Worm (Caenorhabditis elegans) whole organism, young adult: Measurements from ENCODE around the gene C04A2.15.

Experiments
- B0336.3 ChIP-seq: fragments of 200-800 bp; sonication (Bioruptor generic); IDR thresholded peaks from 2 replicates; pipeline ENCODE4 v1.3.6; 2022; ENCODE audit warnings: missing genetic modification characterization, missing compliant biosample characterization
- C17E4.6 ChIP-seq: fragments of 200-800 bp; sonication (Bioruptor generic); IDR thresholded peaks from 2 replicates; pipeline ENCODE4 v1.3.6; 2022; ENCODE audit warnings: missing genetic modification reagents, missing genetic modification characterization, missing compliant biosample characterization
- F22D6.2 ChIP-seq: sonication (generic microtip); optimal IDR thresholded peaks from 2 replicates; lab custom pipeline; 2016; ENCODE audit warnings: mild to moderate bottlenecking, missing genetic modification characterization, missing compliant biosample characterization
- F55B11.4 ChIP-seq: sonication (generic microtip); optimal IDR thresholded peaks from 2 replicates; lab custom pipeline; 2016; ENCODE audit warnings: missing compliant biosample characterization, missing genetic modification characterization, borderline replicate concordance; ENCODE audit not compliant: insufficient read depth
- F57A8.1 ChIP-seq: fragments of 200-800 bp; sonication (Bioruptor generic); optimal IDR thresholded peaks from 2 replicates; lab custom pipeline; 2018; ENCODE audit warnings: mild to moderate bottlenecking, missing genetic modification characterization, moderate library complexity, missing compliant biosample characterization
- K11D2.4 ChIP-seq: fragments of 200-800 bp; sonication (Bioruptor generic); IDR thresholded peaks from 2 replicates; pipeline ENCODE4 v1.3.6; 2022; ENCODE audit warnings: missing genetic modification reagents, missing genetic modification characterization, missing compliant biosample characterization
- K12H6.12 ChIP-seq: fragments of 200-800 bp; sonication (Bioruptor generic); optimal IDR thresholded peaks from 2 replicates; lab custom pipeline; 2018; ENCODE audit warnings: mild to moderate bottlenecking, missing genetic modification characterization, missing compliant biosample characterization
- T07F8.4 ChIP-seq: sonication (generic microtip); optimal IDR thresholded peaks from 2 replicates; lab custom pipeline; 2016; ENCODE audit warnings: mild to moderate bottlenecking, missing genetic modification characterization, moderate library complexity, missing compliant biosample characterization
- T26A5.8 ChIP-seq: sonication (generic microtip); optimal IDR thresholded peaks from 2 replicates; lab custom pipeline; 2016; ENCODE audit warnings: missing genetic modification characterization, missing compliant biosample characterization
- aptf-3 ChIP-seq: fragments of 200-800 bp; sonication (Bioruptor generic); IDR thresholded peaks from 2 replicates; pipeline ENCODE4 v1.3.6; 2022; ENCODE audit warnings: missing genetic modification characterization, missing compliant biosample characterization
- atf-7 ChIP-seq: sonication (generic microtip); optimal IDR thresholded peaks from 2 replicates; lab custom pipeline; 2017; ENCODE audit warnings: mild to moderate bottlenecking, missing genetic modification characterization, missing compliant biosample characterization
- attf-3 ChIP-seq: fragments of 200-800 bp; sonication (Bioruptor generic); conservative IDR thresholded peaks from 2 replicates; pipeline ENCODE4 v1.3.6; 2022; ENCODE audit warnings: missing genetic modification reagents, missing genetic modification characterization, missing compliant biosample characterization
- attf-5 ChIP-seq: fragments of 200-800 bp; sonication (Bioruptor generic); optimal IDR thresholded peaks from 2 replicates; lab custom pipeline; 2018; ENCODE audit warnings: mild to moderate bottlenecking, missing genetic modification characterization, missing compliant biosample characterization
- bed-1 ChIP-seq: fragments of 200-800 bp; sonication (Bioruptor generic); IDR thresholded peaks from 2 replicates; pipeline ENCODE4 v1.3.6; 2022; ENCODE audit warnings: missing genetic modification reagents, missing genetic modification characterization, missing compliant biosample characterization
- ccch-3 ChIP-seq: fragments of 200-800 bp; sonication (Bioruptor generic); optimal IDR thresholded peaks from 2 replicates; lab custom pipeline; 2018; ENCODE audit warnings: mild to moderate bottlenecking, missing genetic modification characterization, missing compliant biosample characterization
- cebp-1 ChIP-seq, 2 experiments: fragments of 200-800 bp in 1 of 2; sonication (Bioruptor generic) in 1 of 2; sonication (generic microtip) in 1 of 2; IDR thresholded peaks in 1 of 2; optimal IDR thresholded peaks in 1 of 2; 2 replicates each; pipeline versions ENCODE4 v1.3.6 to Lab custom; 2017 to 2022; ENCODE audit warnings: missing compliant biosample characterization in 2 of 2, missing genetic modification characterization in 2 of 2, mild to moderate bottlenecking in 1 of 2, missing genetic modification reagents in 1 of 2, moderate library complexity in 1 of 2
- cebp-2 ChIP-seq: fragments of 200-800 bp; sonication (Bioruptor generic); IDR thresholded peaks from 2 replicates; pipeline ENCODE4 v1.3.6; 2022; ENCODE audit warnings: missing genetic modification characterization, missing compliant biosample characterization
- ceh-27 ChIP-seq: fragments of 200-800 bp; sonication (Bioruptor generic); optimal IDR thresholded peaks from 2 replicates; lab custom pipeline; 2018; ENCODE audit warnings: mild to moderate bottlenecking, missing genetic modification characterization, moderate library complexity, missing compliant biosample characterization
- dox-1 ChIP-seq: fragments of 200-800 bp; sonication (Bioruptor generic); IDR thresholded peaks from 2 replicates; pipeline ENCODE4 v1.3.6; 2022; ENCODE audit warnings: missing genetic modification reagents, missing genetic modification characterization, missing compliant biosample characterization
- ets-4 ChIP-seq: fragments of 200-800 bp; sonication (Bioruptor generic); optimal IDR thresholded peaks from 2 replicates; lab custom pipeline; 2018; ENCODE audit warnings: mild to moderate bottlenecking, missing genetic modification characterization, missing compliant biosample characterization
- him-1 ChIP-seq: sonication (generic microtip); optimal IDR thresholded peaks from 2 replicates; lab custom pipeline; 2016; ENCODE audit warnings: missing genotype, missing genetic modification reagents, missing genetic modification characterization, missing compliant biosample characterization
- hmg-20 ChIP-seq: fragments of 200-800 bp; sonication (Bioruptor generic); IDR thresholded peaks from 2 replicates; pipeline ENCODE4 v1.3.6; 2022; ENCODE audit warnings: missing genetic modification reagents, missing genetic modification characterization, missing compliant biosample characterization
- hrde-1 ChIP-seq: sonication (generic microtip); optimal IDR thresholded peaks from 2 replicates; lab custom pipeline; 2016; ENCODE audit warnings: missing genetic modification characterization, mild to moderate bottlenecking, missing compliant biosample characterization, moderate library complexity, missing genotype, missing genetic modification reagents, borderline replicate concordance
- hsf-1 ChIP-seq: fragments of 200-800 bp; sonication (Bioruptor generic); IDR thresholded peaks from 2 replicates; pipeline ENCODE4 v1.3.6; 2022; ENCODE audit warnings: missing genetic modification reagents, missing genetic modification characterization, missing compliant biosample characterization
- lin-26 ChIP-seq: fragments of 200-800 bp; sonication (Bioruptor generic); IDR thresholded peaks from 2 replicates; pipeline ENCODE4 v1.3.6; 2022; ENCODE audit warnings: missing genetic modification reagents, missing genetic modification characterization, missing compliant biosample characterization
- lin-40 ChIP-seq: sonication (generic microtip); optimal IDR thresholded peaks from 2 replicates; lab custom pipeline; 2016; ENCODE audit warnings: missing genetic modification characterization, mild to moderate bottlenecking, missing compliant biosample characterization, missing genotype, missing genetic modification reagents
- lsl-1 ChIP-seq: fragments of 200-800 bp; sonication (Bioruptor generic); optimal IDR thresholded peaks from 2 replicates; lab custom pipeline; 2018; ENCODE audit warnings: mild to moderate bottlenecking, missing genetic modification characterization, moderate library complexity, missing compliant biosample characterization
- madf-10 ChIP-seq: sonication (generic microtip); optimal IDR thresholded peaks from 2 replicates; lab custom pipeline; 2016; ENCODE audit warnings: mild to moderate bottlenecking, missing genetic modification characterization, missing compliant biosample characterization
- madf-6 ChIP-seq: fragments of 200-800 bp; sonication (Bioruptor generic); IDR thresholded peaks from 2 replicates; pipeline ENCODE4 v1.3.6; 2022; ENCODE audit warnings: missing genetic modification reagents, missing genetic modification characterization, missing compliant biosample characterization
- madf-8 ChIP-seq: fragments of 200-800 bp; sonication (Bioruptor generic); conservative IDR thresholded peaks from 2 replicates; pipeline ENCODE4 v1.3.6; 2022; ENCODE audit warnings: missing genetic modification reagents, missing genetic modification characterization, missing compliant biosample characterization
- nhr-120 ChIP-seq: fragments of 200-800 bp; sonication (Bioruptor generic); IDR thresholded peaks from 2 replicates; pipeline ENCODE4 v1.3.6; 2022; ENCODE audit warnings: missing genetic modification characterization, missing compliant biosample characterization
- pha-4 ChIP-seq: fragments of 150-350 bp; sonication (generic microtip); optimal IDR thresholded peaks from 2 replicates; lab custom pipeline; 2014; ENCODE audit warnings: missing biosample characterization, missing genetic modification reagents, missing genetic modification characterization
- rcor-1 ChIP-seq: fragments of 200-800 bp; sonication (Bioruptor generic); IDR thresholded peaks from 2 replicates; pipeline ENCODE4 v1.3.6; 2022; ENCODE audit warnings: missing genetic modification reagents, missing genetic modification characterization, missing compliant biosample characterization
- rpc-1 ChIP-seq, 2 experiments: fragments of 150-350 bp in 1 of 2; sonication (generic microtip) in 1 of 2; optimal IDR thresholded peaks; 2 replicates each; lab custom pipeline; 2014 to 2018; ENCODE audit warnings: missing biosample characterization in 1 of 2, missing genetic modification characterization in 1 of 2, missing genetic modification reagents in 1 of 2, missing genotype in 1 of 2
- sdz-38 ChIP-seq: sonication (generic microtip); optimal IDR thresholded peaks from 2 replicates; lab custom pipeline; 2016; ENCODE audit warnings: missing genotype, missing genetic modification characterization, missing compliant biosample characterization
- sea-2 ChIP-seq: fragments of 200-800 bp; sonication (Bioruptor generic); IDR thresholded peaks from 2 replicates; pipeline ENCODE4 v1.3.6; 2022; ENCODE audit warnings: missing genetic modification characterization, missing compliant biosample characterization
- snpc-1.3 ChIP-seq: sonication (generic microtip); optimal IDR thresholded peaks from 2 replicates; lab custom pipeline; 2017; ENCODE audit warnings: missing genetic modification characterization, mild to moderate bottlenecking, missing compliant biosample characterization, antibody characterized with exemption, moderate library complexity, missing genotype, missing genetic modification reagents; ENCODE audit not compliant: insufficient read depth
- snpc-3.4 ChIP-seq: sonication (generic microtip); optimal IDR thresholded peaks from 2 replicates; lab custom pipeline; 2017; ENCODE audit warnings: missing genetic modification characterization, mild to moderate bottlenecking, missing compliant biosample characterization, antibody characterized with exemption, moderate library complexity, missing genotype, missing genetic modification reagents
- sptf-2 ChIP-seq: fragments of 200-800 bp; sonication (Bioruptor generic); optimal IDR thresholded peaks from 2 replicates; lab custom pipeline; 2018; ENCODE audit warnings: mild to moderate bottlenecking, missing genetic modification characterization, missing compliant biosample characterization
- xnd-1 ChIP-seq: sonication (generic microtip); optimal IDR thresholded peaks from 2 replicates; lab custom pipeline; 2016; ENCODE audit warnings: missing genotype, missing genetic modification reagents, missing genetic modification characterization, missing compliant biosample characterization
- zfh-2 ChIP-seq: fragments of 200-800 bp; sonication (Bioruptor generic); conservative IDR thresholded peaks from 2 replicates; pipeline ENCODE4 v1.3.6; 2022; ENCODE audit warnings: missing genetic modification reagents, missing genetic modification characterization, missing compliant biosample characterization
- ztf-18 ChIP-seq: sonication (generic microtip); optimal IDR thresholded peaks from 2 replicates; lab custom pipeline; 2016; ENCODE audit warnings: missing genotype, mild to moderate bottlenecking, missing genetic modification characterization, missing compliant biosample characterization
- ztf-6 ChIP-seq: fragments of 200-800 bp; sonication (Bioruptor generic); IDR thresholded peaks from 2 replicates; pipeline ENCODE4 v1.3.6; 2022; ENCODE audit warnings: missing genetic modification reagents, missing genetic modification characterization, missing compliant biosample characterization

The C04A2.15 gene

ce11 chrII:6812514-6812913 is 39.5 kb upstream of the C04A2.15 start:
- TF ChIP-seq F55B11.4 (tag; lab: Kevin White, UChicago) (no peak), zfh-2 (GFP tag; lab: Robert Waterston, UW) (no peak), ztf-6 (GFP tag; lab: Robert Waterston, UW) (no peak), hrde-1 (no peak), aptf-3 (GFP tag; lab: Robert Waterston, UW) (no peak), C17E4.6 (GFP tag; lab: Robert Waterston, UW) (no peak), T26A5.8 (no peak), hmg-20 (no peak), sea-2 (GFP tag; lab: Robert Waterston, UW) (no peak), cebp-2 (GFP tag; lab: Robert Waterston, UW) (no peak), lsl-1 (GFP tag; lab: Kevin White, UChicago) (no peak), pha-4 (tag; lab: Kevin White, UChicago) (no peak), ets-4 (GFP tag; lab: Kevin White, UChicago) (no peak), madf-8 (GFP tag; lab: Robert Waterston, UW) (no peak), snpc-3.4 (tag; lab: Kevin White, UChicago) (no peak), atf-7 (tag; lab: Kevin White, UChicago) (no peak), rcor-1 (GFP tag; lab: Robert Waterston, UW) (no peak), lin-40 (no peak), F57A8.1 (no peak)

DNA sequence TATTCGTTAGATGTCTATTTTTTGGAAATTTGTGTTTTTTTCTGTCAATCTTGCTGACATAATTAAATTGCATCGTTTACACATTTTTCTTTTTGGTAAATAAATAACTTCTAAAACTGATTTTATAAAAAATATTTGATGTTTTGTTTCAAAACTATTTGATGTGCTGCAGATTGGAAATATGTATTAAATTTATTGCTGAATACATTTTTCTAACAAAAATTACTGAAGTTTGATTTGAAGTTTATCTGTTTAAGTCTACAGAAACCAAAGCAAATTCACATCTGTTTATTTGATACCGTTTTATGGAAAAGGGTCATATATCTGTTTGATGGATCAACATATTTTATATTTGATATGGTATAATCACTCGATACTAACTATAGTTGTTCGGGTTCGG is 35.7 kb upstream of the C04A2.15 start:
- no peak for TF ChIP-seq T07F8.4 (tag; lab: Kevin White, UChicago)
- no peak for TF ChIP-seq cebp-2 (GFP tag; lab: Robert Waterston, UW)
- no peak for TF ChIP-seq nhr-120
- no peak for TF ChIP-seq madf-6
- no peak for TF ChIP-seq pha-4 (tag; lab: Kevin White, UChicago)
- no peak for TF ChIP-seq K12H6.12 (tag; lab: Kevin White, UChicago)
- no peak for TF ChIP-seq F57A8.1
- no peak for TF ChIP-seq rpc-1 (optimal IDR thresholded peaks at IDR 0.05; lab: Kevin White, UChicago)
- no peak for TF ChIP-seq rpc-1 (tag; optimal IDR thresholded peaks at IDR 0.05; lab: Kevin White, UChicago)
- no peak for TF ChIP-seq sdz-38 (tag; lab: Kevin White, UChicago)
- TF ChIP-seq him-1, result no peak
- no peak for TF ChIP-seq lin-26 (GFP tag; lab: Robert Waterston, UW)
- TF ChIP-seq hsf-1 (GFP tag; lab: Robert Waterston, UW), result no peak
- no peak for TF ChIP-seq zfh-2 (GFP tag; lab: Robert Waterston, UW)
- TF ChIP-seq bed-1 (GFP tag; lab: Robert Waterston, UW), result no peak
- TF ChIP-seq madf-10 (tag; lab: Kevin White, UChicago), result no peak
- TF ChIP-seq K11D2.4, result no peak

DNA sequence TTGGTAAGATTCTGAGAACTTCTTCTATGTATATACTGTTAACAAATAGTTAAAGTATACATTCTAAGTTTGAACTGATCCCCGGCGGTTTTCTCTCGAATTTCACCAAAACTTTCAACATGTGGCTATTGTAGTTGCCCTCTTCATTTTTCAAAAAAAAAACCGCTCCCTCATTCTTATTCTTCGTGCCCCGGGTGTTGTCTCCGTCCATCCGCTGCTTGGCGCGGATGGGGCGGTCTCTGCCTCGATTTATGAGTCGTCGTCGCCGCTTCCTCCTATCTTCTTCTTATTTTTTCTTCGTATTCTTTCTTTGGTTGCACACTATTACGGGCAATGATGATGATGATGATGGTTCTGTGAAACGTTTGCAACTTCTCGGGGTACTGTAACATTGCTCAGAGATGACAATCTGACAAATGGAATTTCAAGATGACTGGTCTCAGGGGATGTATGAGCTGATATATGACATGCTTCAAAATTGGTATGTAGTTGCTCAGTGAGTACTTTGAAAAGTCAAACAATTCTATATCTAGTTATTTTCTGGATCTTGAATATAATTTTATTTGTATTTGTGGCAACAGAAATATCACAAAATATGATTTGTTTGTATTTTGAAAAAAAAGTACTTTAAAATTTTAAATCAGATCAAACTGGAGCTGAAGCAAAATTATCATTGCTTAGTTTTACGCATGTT is 31.6 kb upstream of the C04A2.15 start:
- TF ChIP-seq lin-26 (GFP tag; lab: Robert Waterston, UW), result 0 out of 2 replicates have a peak, but pooled peaks have one; percentile 25
- no peak for TF ChIP-seq attf-3 (GFP tag; lab: Robert Waterston, UW)

DNA sequence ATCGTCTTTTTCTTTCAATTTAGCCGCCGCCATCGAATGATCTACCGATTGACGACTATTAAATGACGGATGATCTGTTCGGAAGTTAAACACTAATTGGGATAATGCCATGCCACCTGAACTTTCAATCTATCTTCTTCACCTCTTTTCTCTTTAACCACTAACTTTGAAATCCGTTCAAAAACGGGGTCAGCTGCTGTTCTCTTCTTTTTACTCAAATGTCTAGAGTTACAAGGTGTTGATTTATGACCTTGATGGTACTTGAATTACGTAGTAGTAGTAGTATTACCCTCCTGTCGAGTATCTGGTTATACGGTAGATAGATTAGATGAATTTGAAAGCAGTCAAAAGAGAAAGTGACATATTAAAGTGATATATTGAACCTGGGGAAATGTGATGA is 30.9 kb upstream of the C04A2.15 start:
- TF ChIP-seq ccch-3 (GFP tag; lab: Kevin White, UChicago), result no peak
- no peak for TF ChIP-seq rpc-1 (optimal IDR thresholded peaks at IDR 0.05; lab: Kevin White, UChicago)
- TF ChIP-seq rpc-1 (tag; optimal IDR thresholded peaks at IDR 0.05; lab: Kevin White, UChicago), result no peak
- TF ChIP-seq F22D6.2 (tag; lab: Kevin White, UChicago), result no peak
- no peak for TF ChIP-seq cebp-1 (GFP tag; IDR thresholded peaks at IDR 0.05; lab: Robert Waterston, UW)
- TF ChIP-seq cebp-1 (tag; optimal IDR thresholded peaks at IDR 0.05; lab: Kevin White, UChicago), result no peak
- no peak for TF ChIP-seq cebp-2 (GFP tag; lab: Robert Waterston, UW)
- TF ChIP-seq ceh-27 (GFP tag; lab: Kevin White, UChicago), result no peak
- no peak for TF ChIP-seq dox-1 (GFP tag; lab: Robert Waterston, UW)
- no peak for TF ChIP-seq B0336.3 (GFP tag; lab: Robert Waterston, UW)
- TF ChIP-seq xnd-1, result no peak
- no peak for TF ChIP-seq attf-5 (GFP tag; lab: Kevin White, UChicago)
- TF ChIP-seq aptf-3 (GFP tag; lab: Robert Waterston, UW), result no peak
- no peak for TF ChIP-seq snpc-1.3
- TF ChIP-seq ztf-18 (tag; lab: Kevin White, UChicago), result no peak
- TF ChIP-seq sptf-2, result no peak
